Worm (Caenorhabditis elegans) whole organism, L1 larva: Measurements from ENCODE around the gene Y39B6A.33.
A peak's percentile ranks its signal among the peaks of the same experiment; 100 is the strongest.
"Not testable (repeated sequence)": the region's sequence is repeated elsewhere in the genome, so short reads cannot be mapped to it uniquely, and the experiment has no call there.

ENCODE experiments used
- alr-1 ChIP-seq: fragments of 200-800 bp; sonication (Bioruptor generic); optimal IDR thresholded peaks from 2 replicates; lab custom pipeline; 2018; ENCODE audit warnings: borderline replicate concordance, mild to moderate bottlenecking, missing genetic modification characterization, missing compliant biosample characterization
- aly-2 ChIP-seq: fragments of 150-350 bp; optimal IDR thresholded peaks from 2 replicates; lab custom pipeline; 2014; ENCODE audit warnings: missing biosample characterization, missing genetic modification characterization
- ceh-63 ChIP-seq: fragments of 200-800 bp; sonication (Bioruptor generic); optimal IDR thresholded peaks from 2 replicates; lab custom pipeline; 2018; ENCODE audit warnings: mild to moderate bottlenecking, missing genetic modification characterization, missing compliant biosample characterization
- ceh-82 ChIP-seq, 3 experiments: fragments of 150-350 bp in 1 of 3; sonication (generic microtip) in 2 of 3; optimal IDR thresholded peaks; 2 replicates each; lab custom pipeline; 2014 to 2017; ENCODE audit warnings: missing biosample characterization in 3 of 3, missing genetic modification characterization in 3 of 3
- dsc-1 ChIP-seq: sonication (generic microtip); optimal IDR thresholded peaks from 2 replicates; lab custom pipeline; 2016; ENCODE audit warnings: mild to moderate bottlenecking, missing genetic modification characterization, missing compliant biosample characterization
- efl-1 ChIP-seq, 4 experiments: fragments of 150-350 bp; optimal IDR thresholded peaks in 3 of 4; peaks in 1 of 4; 1 replicate in 1 of 4; 2 replicates in 3 of 4; lab custom pipeline; 2014; ENCODE audit warnings: missing biosample characterization in 2 of 4, missing genetic modification characterization in 2 of 4, missing genetic modification reagents in 2 of 4
- efl-3 ChIP-seq: fragments of 200-800 bp; sonication (Bioruptor generic); optimal IDR thresholded peaks from 2 replicates; lab custom pipeline; 2018; ENCODE audit warnings: mild to moderate bottlenecking, missing genetic modification characterization, missing compliant biosample characterization
- fkh-8 ChIP-seq: sonication (generic microtip); optimal IDR thresholded peaks from 2 replicates; lab custom pipeline; 2016; ENCODE audit warnings: mild to moderate bottlenecking, missing genetic modification characterization, missing compliant biosample characterization
- fos-1 ChIP-seq: fragments of 150-350 bp; optimal IDR thresholded peaks from 2 replicates; lab custom pipeline; 2014; ENCODE audit warnings: missing biosample characterization, missing genetic modification characterization
- hpl-2 ChIP-seq: fragments of 150-350 bp; optimal IDR thresholded peaks from 2 replicates; lab custom pipeline; 2014; ENCODE audit warnings: missing biosample characterization, missing genetic modification reagents, missing genetic modification characterization
- irx-1 ChIP-seq: sonication (generic microtip); optimal IDR thresholded peaks from 2 replicates; lab custom pipeline; 2016; ENCODE audit warnings: missing genetic modification characterization, missing compliant biosample characterization
- isw-1 ChIP-seq: fragments of 200-800 bp; sonication (Bioruptor generic); IDR thresholded peaks from 2 replicates; pipeline ENCODE4 v1.3.6; 2022; ENCODE audit warnings: missing genetic modification characterization, missing compliant biosample characterization
- lin-15B ChIP-seq: fragments of 150-350 bp; sonication (generic microtip); optimal IDR thresholded peaks from 3 replicates; lab custom pipeline; 2014; ENCODE audit warnings: missing biosample characterization, missing genetic modification characterization
- lir-3 ChIP-seq: sonication (generic microtip); optimal IDR thresholded peaks from 2 replicates; lab custom pipeline; 2016; ENCODE audit warnings: mild to moderate bottlenecking, missing genetic modification characterization, moderate library complexity, missing compliant biosample characterization; ENCODE audit not compliant: poor library complexity
- lsy-2 ChIP-seq, 2 experiments: fragments of 150-350 bp; optimal IDR thresholded peaks; 2 replicates each; lab custom pipeline; 2014; ENCODE audit warnings: missing biosample characterization in 2 of 2, missing genetic modification characterization in 2 of 2
- nhr-11 ChIP-seq: fragments of 150-350 bp; optimal IDR thresholded peaks from 2 replicates; lab custom pipeline; 2014; ENCODE audit warnings: missing biosample characterization, missing genetic modification characterization
- nhr-20 ChIP-seq: sonication (generic microtip); optimal IDR thresholded peaks from 2 replicates; lab custom pipeline; 2016; ENCODE audit warnings: mild to moderate bottlenecking, missing genetic modification characterization, missing compliant biosample characterization
- nhr-237 ChIP-seq: fragments of 150-350 bp; optimal IDR thresholded peaks from 2 replicates; lab custom pipeline; 2014; ENCODE audit warnings: missing biosample characterization, missing genetic modification characterization
- nhr-28 ChIP-seq: fragments of 150-350 bp; optimal IDR thresholded peaks from 2 replicates; lab custom pipeline; 2014; ENCODE audit warnings: missing biosample characterization, missing genetic modification characterization
- nhr-71 ChIP-seq: sonication (generic microtip); optimal IDR thresholded peaks from 2 replicates; lab custom pipeline; 2016; ENCODE audit warnings: mild to moderate bottlenecking, missing genetic modification characterization, moderate library complexity, missing compliant biosample characterization
- pag-3 ChIP-seq: sonication (generic microtip); optimal IDR thresholded peaks from 2 replicates; lab custom pipeline; 2017; ENCODE audit warnings: missing genetic modification characterization, mild to moderate bottlenecking, missing compliant biosample characterization, antibody characterized with exemption, borderline replicate concordance; ENCODE audit not compliant: insufficient read depth
- pax-3 ChIP-seq: fragments of 200-800 bp; sonication (Bioruptor generic); optimal IDR thresholded peaks from 2 replicates; lab custom pipeline; 2018; ENCODE audit warnings: mild to moderate bottlenecking, missing genetic modification characterization, moderate library complexity, missing compliant biosample characterization
- skn-1 ChIP-seq: fragments of 150-350 bp; optimal IDR thresholded peaks from 2 replicates; lab custom pipeline; 2014; ENCODE audit warnings: missing biosample characterization, missing genetic modification characterization
- snpc-4 ChIP-seq: fragments of 150-350 bp; optimal IDR thresholded peaks from 2 replicates; lab custom pipeline; 2014; ENCODE audit warnings: missing biosample characterization, missing genetic modification characterization
- snu-23 ChIP-seq: sonication (generic microtip); optimal IDR thresholded peaks from 2 replicates; lab custom pipeline; 2016; ENCODE audit warnings: missing genetic modification characterization, missing compliant biosample characterization
- unc-98 ChIP-seq: fragments of 200-800 bp; sonication (Bioruptor generic); IDR thresholded peaks from 2 replicates; pipeline ENCODE4 v1.3.6; 2022; ENCODE audit warnings: missing genetic modification characterization, missing compliant biosample characterization
- vab-15 ChIP-seq: sonication (generic microtip); optimal IDR thresholded peaks from 2 replicates; lab custom pipeline; 2017; ENCODE audit warnings: missing genotype, mild to moderate bottlenecking, missing genetic modification characterization, missing compliant biosample characterization
- zag-1 ChIP-seq: fragments of 150-350 bp; optimal IDR thresholded peaks from 2 replicates; lab custom pipeline; 2014; ENCODE audit warnings: missing biosample characterization, missing genetic modification characterization
- zip-4 ChIP-seq: fragments of 200-800 bp; sonication (Bioruptor generic); optimal IDR thresholded peaks from 2 replicates; lab custom pipeline; 2018; ENCODE audit warnings: mild to moderate bottlenecking, missing genetic modification characterization, moderate library complexity, missing compliant biosample characterization
- ztf-11 ChIP-seq, 2 experiments: sonication (generic microtip); optimal IDR thresholded peaks; 2 replicates each; lab custom pipeline; 2016 to 2017; ENCODE audit warnings: missing genetic modification characterization in 2 of 2, missing biosample characterization in 1 of 2, missing compliant biosample characterization in 1 of 2

Y39B6A.33 gene

ce11 chrV:19014273-19014672 is 12.5 kb downstream of the Y39B6A.33 start, which contains the start of gene Y39B6A.30:
Gene Y39B6A.30 (plus strand): TSS chrV:19014573.
- not testable (repeated sequence) for TF ChIP-seq irx-1 (tag; lab: Kevin White, UChicago); pax-3 (tag; lab: Kevin White, UChicago); ztf-11 (tag; optimal IDR thresholded peaks at IDR 0.05; lab: Kevin White, UChicago)

- TF ChIP-seq nhr-237 (tag; lab: Kevin White, UChicago) = no peak
- TF ChIP-seq pag-3 (tag; lab: Kevin White, UChicago) = no peak
- TF ChIP-seq lsy-2 (tag; optimal IDR thresholded peaks at IDR 0.05; lab: Kevin White, UChicago) = no peak
- no peak for TF ChIP-seq efl-1 (optimal IDR thresholded peaks at IDR 0.05; lab: Kevin White, UChicago)
- TF ChIP-seq efl-1 (GFP tag; optimal IDR thresholded peaks at IDR 0.05 in 1 of 2; lab: Kevin White, UChicago) = no peak
- TF ChIP-seq snpc-4 (tag; lab: Kevin White, UChicago) = no peak
- no peak for TF ChIP-seq skn-1
These were observed 17.5 kb downstream of the Y39B6A.33 start for ce11 chrV:19019239-19019638.

- no peak for TF ChIP-seq nhr-237 (tag; lab: Kevin White, UChicago)
- no peak for TF ChIP-seq aly-2 (tag; lab: Kevin White, UChicago)
- TF ChIP-seq unc-98 (GFP tag; lab: Robert Waterston, UW) = no peak
- TF ChIP-seq ceh-63 (GFP tag; lab: Kevin White, UChicago) = no peak
- no peak for TF ChIP-seq zip-4 (GFP tag; lab: Kevin White, UChicago)
- TF ChIP-seq vab-15 = no peak
- no peak for TF ChIP-seq nhr-20 (tag; lab: Kevin White, UChicago)
- no peak for TF ChIP-seq fos-1 (tag; lab: Kevin White, UChicago)
- no peak for TF ChIP-seq isw-1 (GFP tag; lab: Robert Waterston, UW)
- TF ChIP-seq, all 84 proteins: peak for 0
These were observed 22.9 kb downstream of the Y39B6A.33 start, which contains the start of gene Y39B6A.29 for ce11 chrV:19024683-19025082. Gene Y39B6A.29 (minus strand): TSS chrV:19024783.

- TF ChIP-seq efl-3 (GFP tag; lab: Kevin White, UChicago) (no peak), efl-1 (optimal IDR thresholded peaks at IDR 0.05; lab: Kevin White, UChicago) (no peak), efl-1 (GFP tag; optimal IDR thresholded peaks at IDR 0.05 in 1 of 2; lab: Kevin White, UChicago) (peak in 1 of 2 experiments; percentile 78)
These were observed 24.4 kb downstream of the Y39B6A.33 start, which contains the start of gene Y39B6A.25 for ce11 chrV:19026163-19026562. Gene Y39B6A.25 (plus strand): TSS chrV:19026463.

ce11 chrV:19027338-19027737 is 25.6 kb downstream of the Y39B6A.33 start:
- TF ChIP-seq dsc-1 (tag; lab: Kevin White, UChicago) = no peak
- TF ChIP-seq snu-23 (GFP tag; lab: Kevin White, UChicago) = no peak
- no peak for TF ChIP-seq skn-1
- TF ChIP-seq unc-98 (GFP tag; lab: Robert Waterston, UW) = no peak
- TF ChIP-seq alr-1 (tag; lab: Kevin White, UChicago) = no peak
- no peak for TF ChIP-seq ceh-82 (tag; optimal IDR thresholded peaks at IDR 0.05; lab: Kevin White, UChicago)
- no peak for TF ChIP-seq irx-1 (tag; lab: Kevin White, UChicago)
- TF ChIP-seq zag-1 (tag; lab: Kevin White, UChicago) = no peak
- TF ChIP-seq nhr-11 (tag; lab: Kevin White, UChicago) = no peak
- TF ChIP-seq hpl-2 (GFP tag; lab: Kevin White, UChicago) = no peak

- TF ChIP-seq lin-15B (no peak), fkh-8 (tag; lab: Kevin White, UChicago) (no peak), nhr-28 (tag; lab: Kevin White, UChicago) (no peak), nhr-71 (tag; lab: Kevin White, UChicago) (no peak), lir-3 (tag; lab: Kevin White, UChicago) (no peak), skn-1 (no peak)
These were observed 29.7 kb downstream of the Y39B6A.33 start, which contains the start of gene Y39B6A.27 for ce11 chrV:19031456-19031855. Gene Y39B6A.27 (plus strand): TSS chrV:19031756.
